Worm (Caenorhabditis elegans): ENCODE results near the gene C46F9.6.

- no peak for TF ChIP-seq D2030.7 (GFP tag; IDR thresholded peaks at IDR 0.05)
- no peak for TF ChIP-seq bed-1 (GFP tag; IDR thresholded peaks at IDR 0.05)
- no peak for TF ChIP-seq madf-6 (GFP tag; IDR thresholded peaks at IDR 0.05)
- no peak for TF ChIP-seq Y95B8A.8 (GFP tag; IDR thresholded peaks at IDR 0.05)
- no peak for TF ChIP-seq F22D6.2 (tag; optimal IDR thresholded peaks at IDR 0.05)
- TF ChIP-seq F49E8.2 (tag; optimal IDR thresholded peaks at IDR 0.05; ENCODE audit: insufficient read depth), result no peak
- no peak for TF ChIP-seq attf-6 (GFP tag; IDR thresholded peaks at IDR 0.05)
- no peak for TF ChIP-seq madf-10 (tag; optimal IDR thresholded peaks at IDR 0.05)
- TF ChIP-seq nhr-120 (GFP tag; IDR thresholded peaks at IDR 0.05), result no peak
- no peak for TF ChIP-seq ceh-40 (GFP tag; IDR thresholded peaks at IDR 0.05)
- no peak for TF ChIP-seq lag-1 (GFP tag; IDR thresholded peaks at IDR 0.05)
These were observed 45.5 kb upstream of the C46F9.6 start, which contains the start of gene C52E2.2 for ce11 chrII:1852503-1852902.
